Worm (Caenorhabditis elegans) whole organism, midembryonic: ENCODE data around the gene abu-1.
A peak's percentile ranks its signal among the peaks of the same experiment; 100 is the strongest.

Experiments
- cog-1 ChIP-seq: sonication (generic microtip); optimal IDR thresholded peaks from 2 replicates; lab custom pipeline; 2016; ENCODE audit warnings: missing genetic modification characterization, missing compliant biosample characterization
- flt-1 ChIP-seq: fragments of 200-800 bp; sonication (Bioruptor generic); IDR thresholded peaks from 2 replicates; pipeline ENCODE4 v1.3.6; 2022; ENCODE audit warnings: missing genetic modification characterization, missing compliant biosample characterization
- klf-2 ChIP-seq: fragments of 200-800 bp; sonication (Bioruptor generic); conservative IDR thresholded peaks from 2 replicates; pipeline ENCODE4 v1.3.6; 2022; ENCODE audit warnings: missing genetic modification reagents, missing genetic modification characterization, missing compliant biosample characterization
- med-1 ChIP-seq: sonication (generic microtip); optimal IDR thresholded peaks from 2 replicates; lab custom pipeline; 2017; ENCODE audit warnings: missing genetic modification characterization, mild to moderate bottlenecking, missing compliant biosample characterization, antibody characterized with exemption, missing genetic modification reagents; ENCODE audit not compliant: insufficient read depth
- ref-1 ChIP-seq: fragments of 200-800 bp; sonication (Bioruptor generic); conservative IDR thresholded peaks from 2 replicates; pipeline ENCODE4 v1.3.6; 2022; ENCODE audit warnings: missing genetic modification reagents, missing genetic modification characterization, missing compliant biosample characterization
- ztf-23 ChIP-seq: fragments of 200-800 bp; sonication (Bioruptor generic); IDR thresholded peaks from 2 replicates; pipeline ENCODE4 v1.3.6; 2022; ENCODE audit warnings: missing genetic modification reagents, missing genetic modification characterization, missing compliant biosample characterization

DNA sequence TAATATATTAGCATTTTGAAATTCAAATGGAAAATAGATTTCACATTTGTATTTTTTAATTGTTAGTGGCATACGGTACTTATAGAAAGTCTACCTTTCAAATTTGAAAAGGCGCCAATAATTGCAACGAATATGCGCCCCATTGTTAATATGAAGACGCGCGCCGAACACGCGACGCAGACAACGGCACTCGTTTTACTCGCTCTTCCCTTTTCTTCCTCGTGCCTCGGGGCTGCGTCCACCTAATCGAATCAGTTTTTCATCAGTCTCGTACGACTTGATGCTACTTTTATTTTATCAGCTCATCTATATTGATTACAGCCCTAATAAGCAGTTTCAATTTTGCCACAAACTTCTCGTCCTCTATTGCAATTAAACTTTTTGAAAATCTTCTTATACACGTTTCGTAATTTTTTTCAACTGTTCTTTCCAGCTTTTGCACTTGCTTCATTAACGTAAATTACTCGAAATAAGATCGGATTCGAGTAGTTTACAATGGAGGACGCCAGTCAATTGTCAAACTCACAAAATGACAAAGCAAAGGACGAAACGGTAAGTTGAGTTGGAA lies 19.7 kb downstream of the abu-1 start, which contains the start of gene cash-1:
- no peak for TF ChIP-seq ref-1
- no peak for TF ChIP-seq klf-2 (GFP tag; lab: Robert Waterston, UW)
- TF ChIP-seq med-1 (GFP tag; lab: Kevin White, UChicago) = no peak
- TF ChIP-seq ztf-23 (GFP tag; lab: Robert Waterston, UW) = 0 out of 2 replicates have a peak, but pooled peaks have one; percentile 18
- no peak for TF ChIP-seq cog-1 (tag; lab: Kevin White, UChicago)
- TF ChIP-seq flt-1 (GFP tag; lab: Robert Waterston, UW) = no peak
